Worm (Caenorhabditis elegans): Measurements from ENCODE around the gene R02E12.12.

DNA sequence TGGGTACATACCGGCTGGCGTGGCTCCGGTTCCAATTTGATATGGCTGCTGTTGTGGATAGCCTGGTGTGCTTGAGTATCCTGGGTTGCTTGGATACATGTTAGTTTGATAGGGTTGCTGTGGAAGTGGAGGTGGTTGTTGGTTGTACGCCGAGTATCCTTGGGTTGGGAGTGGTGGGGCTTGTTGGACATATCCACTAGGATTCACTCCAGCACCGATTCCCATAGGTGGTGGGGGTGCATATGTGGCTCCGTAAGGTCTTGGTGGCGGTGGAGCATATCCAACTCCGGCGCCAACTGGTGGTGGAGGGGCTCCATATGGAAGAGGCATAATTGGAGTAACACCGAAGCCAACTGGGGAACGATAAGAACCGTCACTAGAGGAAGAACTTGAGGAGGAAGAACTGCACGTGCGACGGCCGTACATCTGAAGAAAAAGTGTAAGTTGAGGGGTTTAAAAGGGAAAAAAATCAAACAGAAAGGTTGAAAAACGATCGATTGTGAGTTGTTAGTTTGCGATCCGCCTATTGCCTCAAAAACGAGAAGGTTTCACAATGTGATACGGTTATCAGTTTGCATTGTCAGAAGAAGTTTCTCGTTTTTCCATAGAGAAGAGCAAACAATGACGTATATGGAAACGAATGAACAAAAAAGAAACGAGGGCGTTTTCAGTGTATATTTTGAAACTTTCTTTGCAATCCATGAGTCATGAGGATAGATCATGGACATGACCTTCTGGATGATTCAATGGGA lies 34.9 kb upstream of the R02E12.12 start, which contains the start of gene C16B8.3:
- TF ChIP-seq pqm-1 (tag; optimal IDR thresholded peaks at IDR 0.05): no peak
- TF ChIP-seq T23F11.4 (GFP tag; optimal IDR thresholded peaks at IDR 0.05): no peak
- TF ChIP-seq nhr-11 (tag; optimal IDR thresholded peaks at IDR 0.05): no peak

All from whole organism, late embryonic.